Worm (Caenorhabditis elegans): Measurements from ENCODE around the gene B0222.5.
A peak's percentile ranks its signal among the peaks of the same experiment; 100 is the strongest.

ce11 chrV:9191406-9191805 lies 36.7 kb upstream of the B0222.5 start, which contains the start of gene sphr-1:
- TF ChIP-seq C06A6.2 (GFP tag; conservative IDR thresholded peaks at IDR 0.05), result no peak
- TF ChIP-seq ama-1 (optimal IDR thresholded peaks at IDR 0.05), result no peak
- TF ChIP-seq ama-1 (GFP tag; optimal IDR thresholded peaks at IDR 0.05), result no peak
- TF ChIP-seq ztf-18 (tag; optimal IDR thresholded peaks at IDR 0.05), result no peak
- peak; percentile 65; the same call in 1 of the 2 replicates for TF ChIP-seq hmg-1.2 (GFP tag; IDR thresholded peaks at IDR 0.05)
- TF ChIP-seq zim-3 (tag; optimal IDR thresholded peaks at IDR 0.05), result no peak
- TF ChIP-seq F33H1.4 (GFP tag; IDR thresholded peaks at IDR 0.05), result no peak
- no peak for TF ChIP-seq snpc-4 (GFP tag; optimal IDR thresholded peaks at IDR 0.05)
- no peak for TF ChIP-seq snpc-4 (tag; optimal IDR thresholded peaks at IDR 0.05)
- no peak for TF ChIP-seq unc-62 (GFP tag; optimal IDR thresholded peaks at IDR 0.05)
- TF ChIP-seq lin-54 (GFP tag; optimal IDR thresholded peaks at IDR 0.05), result no peak
